Fruit fly (Drosophila melanogaster): Measurements from ENCODE around the gene RhoU.

RhoU gene

DNA sequence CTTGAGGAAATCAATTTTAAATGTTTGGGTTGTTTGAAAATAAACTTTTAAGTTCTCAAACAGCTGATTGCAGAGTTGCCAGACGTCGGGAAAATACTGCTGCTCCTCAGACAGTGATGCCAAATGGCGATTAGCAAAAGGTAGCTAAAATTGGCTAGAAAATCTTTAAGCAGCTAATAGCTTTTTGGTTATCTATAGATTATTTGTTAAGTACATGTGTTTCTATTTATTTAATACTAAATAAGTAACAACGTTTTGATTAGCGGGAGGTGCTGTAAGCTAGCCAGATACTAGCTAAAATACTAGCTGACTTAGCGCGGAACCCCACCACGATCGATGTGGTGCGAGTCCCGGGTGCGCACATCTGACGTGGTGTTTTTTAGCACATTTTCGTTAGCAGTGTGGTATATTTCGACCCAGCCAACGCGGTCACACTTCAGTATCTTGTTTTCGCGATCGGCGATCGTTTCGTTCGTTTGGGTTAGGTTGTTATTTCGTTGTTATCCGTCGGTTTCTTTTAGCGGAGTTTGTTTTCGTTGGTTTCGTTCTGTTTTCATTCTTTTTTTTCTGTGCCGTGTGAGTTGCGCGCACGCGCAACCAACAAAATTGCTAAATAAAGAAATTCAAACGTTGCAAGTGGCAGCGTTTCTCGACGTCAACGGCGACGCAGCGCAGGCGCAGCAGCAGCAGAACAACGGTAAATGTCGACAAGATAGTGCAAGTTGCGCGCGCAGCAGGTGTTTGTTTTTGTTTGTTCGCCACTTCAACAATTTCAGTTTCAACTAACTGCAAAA lies at the start of gene RhoU, which contains the start of gene Naxe:
TSS of gene RhoU (plus strand) at position 433 of the 794 bp plus-strand sequence.
TSS of gene Naxe (minus strand) at position 77 of the 794 bp plus-strand sequence.
- no peak for TF ChIP-seq CrebB (tag; optimal IDR thresholded peaks at IDR 0.05)
- TF ChIP-seq Jarid2 (GFP tag; optimal IDR thresholded peaks at IDR 0.05), result peak; percentile 96
- TF ChIP-seq CG13624 (GFP tag; optimal IDR thresholded peaks at IDR 0.05), result no peak
- peak; percentile 53 for TF ChIP-seq lmd (GFP tag; IDR thresholded peaks at IDR 0.05)
- no peak for TF ChIP-seq kni (GFP tag; optimal IDR thresholded peaks at IDR 0.05)
- no peak for TF ChIP-seq CG13296 (GFP tag; optimal IDR thresholded peaks at IDR 0.05)
- TF ChIP-seq sna (GFP tag; IDR thresholded peaks at IDR 0.05; ENCODE audit: partially characterized antibody), result no peak
- peak; percentile 69 for TF ChIP-seq Ptx1 (GFP tag; IDR thresholded peaks at IDR 0.05)
- no peak for TF ChIP-seq org-1 (GFP tag; optimal IDR thresholded peaks at IDR 0.05)
- no peak for TF ChIP-seq caup (GFP tag; optimal IDR thresholded peaks at IDR 0.05; ENCODE audit: severe bottlenecking)
- no peak for TF ChIP-seq CG7372 (GFP tag; IDR thresholded peaks at IDR 0.05)
- peak; percentile 8; the same call in 1 of the 2 replicates for TF ChIP-seq wdn (GFP tag; IDR thresholded peaks at IDR 0.05)
- TF ChIP-seq chinmo (GFP tag; IDR thresholded peaks at IDR 0.05; ENCODE audit: partially characterized antibody), result 0 out of 4 replicates have a peak, but pooled peaks have one; percentile 42
- TF ChIP-seq Spps (tag; optimal IDR thresholded peaks at IDR 0.05), result no peak
- TF ChIP-seq CG6254 (GFP tag; optimal IDR thresholded peaks at IDR 0.05), result peak; percentile 12
- TF ChIP-seq dimm (GFP tag; IDR thresholded peaks at IDR 0.05), result no peak
- no peak for TF ChIP-seq HmgZ (tag; optimal IDR thresholded peaks at IDR 0.05)
- TF ChIP-seq CG17912 (GFP tag; optimal IDR thresholded peaks at IDR 0.05), result no peak
- no peak for TF ChIP-seq CG10979 (tag; optimal IDR thresholded peaks at IDR 0.05)
- TF ChIP-seq jumu (GFP tag; optimal IDR thresholded peaks at IDR 0.05), result peak; percentile 4
- peak; percentile 68 for TF ChIP-seq CG12659 (GFP tag; optimal IDR thresholded peaks at IDR 0.05)
- TF ChIP-seq Ssrp (tag; optimal IDR thresholded peaks at IDR 0.05), result no peak
- no peak for TF ChIP-seq sc (optimal IDR thresholded peaks at IDR 0.05)
- TF ChIP-seq sc (GFP tag; optimal IDR thresholded peaks at IDR 0.05), result no peak
- TF ChIP-seq Nf-YC (tag; optimal IDR thresholded peaks at IDR 0.05), result no peak
- no peak for TF ChIP-seq CG2129 (GFP tag; IDR thresholded peaks at IDR 0.05; ENCODE audit: partially characterized antibody)
- no peak for TF ChIP-seq CG18599 (GFP tag; optimal IDR thresholded peaks at IDR 0.05)
- TF ChIP-seq pb (GFP tag; optimal IDR thresholded peaks at IDR 0.05), result no peak
- TF ChIP-seq CHES-1-like (GFP tag; optimal IDR thresholded peaks at IDR 0.05), result no peak
- TF ChIP-seq zfh1 (GFP tag; IDR thresholded peaks at IDR 0.05), result no peak; the same call in 2 of the 3 replicates
- TF ChIP-seq CG11560 (tag; IDR thresholded peaks at IDR 0.05), result peak; percentile 49; the same call in 1 of the 3 replicates
- 0 out of 2 replicates have a peak, but pooled peaks have one; percentile 15 for TF ChIP-seq klu (GFP tag; IDR thresholded peaks at IDR 0.05)
- no peak for TF ChIP-seq sd (tag; optimal IDR thresholded peaks at IDR 0.05)
- no peak for TF ChIP-seq CG6654 (GFP tag; optimal IDR thresholded peaks at IDR 0.05)
- peak in 1 of 2 experiments; percentile 25 for TF ChIP-seq Hr78 (GFP tag; optimal IDR thresholded peaks at IDR 0.05)
- no peak for TF ChIP-seq CG3065 (GFP tag; optimal IDR thresholded peaks at IDR 0.05)
- peak; percentile 41 for TF ChIP-seq H2.0 (GFP tag; IDR thresholded peaks at IDR 0.05)
- TF ChIP-seq CG4282 (GFP tag; optimal IDR thresholded peaks at IDR 0.05), result no peak
- TF ChIP-seq NC2α (GFP tag; optimal IDR thresholded peaks at IDR 0.05), result no peak
- TF ChIP-seq bab2 (GFP tag; optimal IDR thresholded peaks at IDR 0.05), result peak; percentile 8
- no peak for TF ChIP-seq Eip74EF (GFP tag; optimal IDR thresholded peaks at IDR 0.05)
- no peak for TF ChIP-seq lbe (GFP tag; optimal IDR thresholded peaks at IDR 0.05)
- no peak for TF ChIP-seq NFAT (GFP tag; IDR thresholded peaks at IDR 0.05)
- TF ChIP-seq Vsx1 (GFP tag; optimal IDR thresholded peaks at IDR 0.05), result no peak
- TF ChIP-seq CG11456 (GFP tag; IDR thresholded peaks at IDR 0.05), result no peak; the same call in 1 of the 3 replicates
- TF ChIP-seq CG17359 (tag; optimal IDR thresholded peaks at IDR 0.05), result no peak
- no peak for TF ChIP-seq NfI (GFP tag; optimal IDR thresholded peaks at IDR 0.05)
- TF ChIP-seq CG17802 (tag; optimal IDR thresholded peaks at IDR 0.05), result no peak

Data from whole organism, embryonic.